Worm (Caenorhabditis elegans) whole organism, young adult: ENCODE data around the gene mob-2.

Source experiments
- B0035.1 ChIP-seq: sonication (generic microtip); optimal IDR thresholded peaks from 2 replicates; lab custom pipeline; 2016; ENCODE audit warnings: missing genetic modification characterization, mild to moderate bottlenecking, missing compliant biosample characterization, missing genotype, missing genetic modification reagents
- B0261.1 ChIP-seq: sonication (generic microtip); optimal IDR thresholded peaks from 2 replicates; lab custom pipeline; 2016; ENCODE audit warnings: mild to moderate bottlenecking, missing genetic modification characterization, moderate library complexity, missing compliant biosample characterization
- F10E7.11 ChIP-seq: sonication (generic microtip); optimal IDR thresholded peaks from 2 replicates; lab custom pipeline; 2017; ENCODE audit warnings: mild to moderate bottlenecking, missing genetic modification characterization, moderate library complexity, missing compliant biosample characterization
- F49E8.2 ChIP-seq: sonication (generic microtip); optimal IDR thresholded peaks from 3 replicates; lab custom pipeline; 2017; ENCODE audit warnings: missing genetic modification characterization, mild to moderate bottlenecking, missing compliant biosample characterization, antibody characterized with exemption, moderate library complexity; ENCODE audit not compliant: insufficient read depth
- F55B11.4 ChIP-seq: sonication (generic microtip); optimal IDR thresholded peaks from 2 replicates; lab custom pipeline; 2016; ENCODE audit warnings: missing compliant biosample characterization, missing genetic modification characterization, borderline replicate concordance; ENCODE audit not compliant: insufficient read depth
- bed-1 ChIP-seq: fragments of 200-800 bp; sonication (Bioruptor generic); IDR thresholded peaks from 2 replicates; pipeline ENCODE4 v1.3.6; 2022; ENCODE audit warnings: missing genetic modification reagents, missing genetic modification characterization, missing compliant biosample characterization
- bed-2 ChIP-seq: fragments of 200-800 bp; sonication (Bioruptor generic); IDR thresholded peaks from 2 replicates; pipeline ENCODE4 v1.3.6; 2022; ENCODE audit warnings: missing genetic modification reagents, missing genetic modification characterization, missing compliant biosample characterization
- cebp-1 ChIP-seq, 2 experiments: fragments of 200-800 bp in 1 of 2; sonication (Bioruptor generic) in 1 of 2; sonication (generic microtip) in 1 of 2; IDR thresholded peaks in 1 of 2; optimal IDR thresholded peaks in 1 of 2; 2 replicates each; pipeline versions ENCODE4 v1.3.6 to Lab custom; 2017 to 2022; ENCODE audit warnings: missing compliant biosample characterization in 2 of 2, missing genetic modification characterization in 2 of 2, mild to moderate bottlenecking in 1 of 2, missing genetic modification reagents in 1 of 2, moderate library complexity in 1 of 2
- cebp-2 ChIP-seq: fragments of 200-800 bp; sonication (Bioruptor generic); IDR thresholded peaks from 2 replicates; pipeline ENCODE4 v1.3.6; 2022; ENCODE audit warnings: missing genetic modification characterization, missing compliant biosample characterization
- ceh-27 ChIP-seq: fragments of 200-800 bp; sonication (Bioruptor generic); optimal IDR thresholded peaks from 2 replicates; lab custom pipeline; 2018; ENCODE audit warnings: mild to moderate bottlenecking, missing genetic modification characterization, moderate library complexity, missing compliant biosample characterization
- ceh-40 ChIP-seq: fragments of 200-800 bp; sonication (Bioruptor generic); IDR thresholded peaks from 2 replicates; pipeline ENCODE4 v1.3.6; 2022; ENCODE audit warnings: missing genetic modification characterization, missing compliant biosample characterization
- ceh-58 ChIP-seq: fragments of 200-800 bp; sonication (Bioruptor generic); IDR thresholded peaks from 2 replicates; pipeline ENCODE4 v1.3.6; 2022; ENCODE audit warnings: missing genetic modification characterization, missing compliant biosample characterization
- die-1 ChIP-seq: sonication (generic microtip); optimal IDR thresholded peaks from 2 replicates; lab custom pipeline; 2016; ENCODE audit warnings: missing genotype, mild to moderate bottlenecking, missing genetic modification characterization, missing compliant biosample characterization
- dpff-1 ChIP-seq: sonication (generic microtip); optimal IDR thresholded peaks from 2 replicates; lab custom pipeline; 2017; ENCODE audit warnings: mild to moderate bottlenecking, missing genetic modification characterization, missing compliant biosample characterization
- egl-44 ChIP-seq: fragments of 200-800 bp; sonication (Bioruptor generic); IDR thresholded peaks from 2 replicates; pipeline ENCODE4 v1.3.6; 2022; ENCODE audit warnings: missing genetic modification reagents, missing genetic modification characterization, missing compliant biosample characterization
- egrh-3 ChIP-seq: fragments of 200-800 bp; sonication (Bioruptor generic); IDR thresholded peaks from 2 replicates; pipeline ENCODE4 v1.3.6; 2022; ENCODE audit warnings: missing genetic modification reagents, missing genetic modification characterization, missing compliant biosample characterization
- him-1 ChIP-seq: sonication (generic microtip); optimal IDR thresholded peaks from 2 replicates; lab custom pipeline; 2016; ENCODE audit warnings: missing genotype, missing genetic modification reagents, missing genetic modification characterization, missing compliant biosample characterization
- hrde-1 ChIP-seq: sonication (generic microtip); optimal IDR thresholded peaks from 2 replicates; lab custom pipeline; 2016; ENCODE audit warnings: missing genetic modification characterization, mild to moderate bottlenecking, missing compliant biosample characterization, moderate library complexity, missing genotype, missing genetic modification reagents, borderline replicate concordance
- let-526 ChIP-seq: fragments of 200-800 bp; sonication (Bioruptor generic); IDR thresholded peaks from 2 replicates; pipeline ENCODE4 v1.3.6; 2022; ENCODE audit warnings: missing genetic modification reagents, missing genetic modification characterization, missing compliant biosample characterization
- lin-40 ChIP-seq: sonication (generic microtip); optimal IDR thresholded peaks from 2 replicates; lab custom pipeline; 2016; ENCODE audit warnings: missing genetic modification characterization, mild to moderate bottlenecking, missing compliant biosample characterization, missing genotype, missing genetic modification reagents
- madf-6 ChIP-seq: fragments of 200-800 bp; sonication (Bioruptor generic); IDR thresholded peaks from 2 replicates; pipeline ENCODE4 v1.3.6; 2022; ENCODE audit warnings: missing genetic modification reagents, missing genetic modification characterization, missing compliant biosample characterization
- mel-28 ChIP-seq: sonication (generic microtip); optimal IDR thresholded peaks from 2 replicates; lab custom pipeline; 2016; ENCODE audit warnings: borderline replicate concordance, mild to moderate bottlenecking, missing genetic modification characterization, missing compliant biosample characterization
- rec-8 ChIP-seq, 2 experiments: sonication (generic microtip); optimal IDR thresholded peaks; 2 replicates each; lab custom pipeline; 2016; ENCODE audit warnings: mild to moderate bottlenecking in 2 of 2, missing genetic modification characterization in 2 of 2, missing genetic modification reagents in 2 of 2, missing genotype in 2 of 2, missing biosample characterization in 1 of 2, missing compliant biosample characterization in 1 of 2, moderate library complexity in 1 of 2
- snpc-1.3 ChIP-seq: sonication (generic microtip); optimal IDR thresholded peaks from 2 replicates; lab custom pipeline; 2017; ENCODE audit warnings: missing genetic modification characterization, mild to moderate bottlenecking, missing compliant biosample characterization, antibody characterized with exemption, moderate library complexity, missing genotype, missing genetic modification reagents; ENCODE audit not compliant: insufficient read depth
- snpc-3.4 ChIP-seq: sonication (generic microtip); optimal IDR thresholded peaks from 2 replicates; lab custom pipeline; 2017; ENCODE audit warnings: missing genetic modification characterization, mild to moderate bottlenecking, missing compliant biosample characterization, antibody characterized with exemption, moderate library complexity, missing genotype, missing genetic modification reagents
- somi-1 ChIP-seq: fragments of 200-800 bp; sonication (Bioruptor generic); optimal IDR thresholded peaks from 2 replicates; lab custom pipeline; 2018; ENCODE audit warnings: mild to moderate bottlenecking, missing genetic modification characterization, missing compliant biosample characterization
- tbx-9 ChIP-seq: sonication (generic microtip); optimal IDR thresholded peaks from 2 replicates; lab custom pipeline; 2016; ENCODE audit warnings: borderline replicate concordance, missing genetic modification characterization, inconsistent platforms, missing compliant biosample characterization
- ztf-25 ChIP-seq: fragments of 200-800 bp; sonication (Bioruptor generic); IDR thresholded peaks from 2 replicates; pipeline ENCODE4 v1.3.6; 2022; ENCODE audit warnings: missing genetic modification reagents, missing genetic modification characterization, missing compliant biosample characterization
- ztf-28 ChIP-seq: fragments of 200-800 bp; sonication (Bioruptor generic); IDR thresholded peaks from 2 replicates; pipeline ENCODE4 v1.3.6; 2022; ENCODE audit warnings: missing genetic modification reagents, missing genetic modification characterization, missing compliant biosample characterization
- ztf-3 ChIP-seq: fragments of 200-800 bp; sonication (Bioruptor generic); optimal IDR thresholded peaks from 2 replicates; lab custom pipeline; 2018; ENCODE audit warnings: mild to moderate bottlenecking, missing genetic modification characterization, missing compliant biosample characterization

mob-2 gene

DNA sequence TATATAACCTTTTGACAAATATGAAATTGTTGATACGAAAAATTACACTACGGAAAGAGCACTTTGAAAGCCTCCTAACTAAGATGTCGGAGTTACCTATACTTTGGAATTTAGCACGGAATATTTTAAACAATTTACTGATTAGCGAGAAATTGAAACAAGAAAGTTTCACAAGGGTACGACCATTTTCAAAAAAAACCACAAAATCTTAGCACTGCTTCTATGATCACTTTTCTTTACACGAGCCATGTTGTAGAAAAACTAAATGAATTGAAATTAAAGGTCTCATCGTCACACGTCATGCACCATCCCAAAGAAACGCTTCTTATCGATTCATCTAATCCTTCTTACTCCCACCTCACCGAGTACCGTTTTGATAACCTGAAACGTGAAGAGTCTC lies 35.1 kb downstream of the mob-2 start, which contains the start of gene F09A5.2:
F09A5.2 (plus strand) TSS at position 301 of the 400 bp plus-strand sequence.
- TF ChIP-seq F10E7.11 (no peak), egl-44 (GFP tag; lab: Robert Waterston, UW) (no peak), ztf-28 (no peak), madf-6 (GFP tag; lab: Robert Waterston, UW) (no peak), ceh-58 (no peak)

DNA sequence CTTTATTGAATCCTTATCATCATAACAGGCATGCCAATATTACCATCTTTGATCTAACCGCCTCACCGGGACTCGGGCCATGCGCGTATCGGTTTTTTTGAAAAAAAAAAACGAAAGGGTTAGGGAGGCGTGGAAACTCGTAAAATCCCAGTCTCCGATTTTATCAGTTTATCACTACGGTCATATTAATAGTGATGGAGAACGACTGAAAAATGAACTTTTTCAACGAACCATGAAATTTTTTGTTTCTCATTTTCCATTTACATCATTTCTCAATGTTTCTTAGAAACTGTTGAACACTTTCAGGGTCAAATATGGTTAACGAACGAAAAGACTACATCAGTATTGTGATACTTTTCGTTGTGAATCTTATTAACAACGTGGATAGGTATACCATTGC lies 39.9 kb downstream of the mob-2 start, which contains the start of gene spin-3:
spin-3 (plus strand) TSS at position 301 of the 400 bp plus-strand sequence.
- TF ChIP-seq snpc-1.3 (tag; lab: Kevin White, UChicago) = no peak
- no peak for TF ChIP-seq cebp-1 (GFP tag; IDR thresholded peaks at IDR 0.05; lab: Robert Waterston, UW)
- no peak for TF ChIP-seq cebp-1 (tag; optimal IDR thresholded peaks at IDR 0.05; lab: Kevin White, UChicago)
- TF ChIP-seq cebp-2 (GFP tag; lab: Robert Waterston, UW) = no peak
- TF ChIP-seq mel-28 (tag; lab: Kevin White, UChicago) = no peak
- no peak for TF ChIP-seq F10E7.11
- no peak for TF ChIP-seq bed-1 (GFP tag; lab: Robert Waterston, UW)
- no peak for TF ChIP-seq let-526 (GFP tag; lab: Robert Waterston, UW)
- no peak for TF ChIP-seq bed-2 (GFP tag; lab: Robert Waterston, UW)
- TF ChIP-seq egl-44 (GFP tag; lab: Robert Waterston, UW) = no peak
- no peak for TF ChIP-seq him-1 (tag; lab: Kevin White, UChicago)
- no peak for TF ChIP-seq ztf-25 (GFP tag; lab: Robert Waterston, UW)
- no peak for TF ChIP-seq B0261.1 (tag; lab: Kevin White, UChicago)
- TF ChIP-seq ceh-40 = no peak
- TF ChIP-seq B0035.1 (tag; lab: Kevin White, UChicago) = no peak
- TF ChIP-seq ceh-27 (GFP tag; lab: Kevin White, UChicago) = no peak

DNA sequence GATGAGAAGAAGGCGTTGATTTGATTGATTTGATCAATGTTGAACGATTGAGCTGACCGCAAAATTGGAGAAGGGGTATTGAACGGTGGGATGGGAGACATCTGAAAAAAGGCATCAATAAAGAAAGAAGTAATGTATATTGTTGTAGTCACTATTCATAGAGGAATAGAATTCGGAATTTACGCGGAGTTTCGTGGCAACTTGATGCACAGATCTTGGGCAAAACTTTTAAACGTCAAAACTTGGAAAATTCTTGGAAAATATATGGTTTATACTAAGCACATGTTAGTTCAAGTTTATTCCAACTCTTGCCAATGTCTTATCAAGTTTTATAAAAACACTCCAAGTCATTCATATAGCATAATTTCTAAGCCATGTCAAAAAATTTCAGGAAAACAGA lies 43.5 kb downstream of the mob-2 start, which contains the start of gene F17H10.4:
F17H10.4 (minus strand) TSS at position 101 of the 400 bp plus-strand sequence.
- TF ChIP-seq egrh-3 (GFP tag; lab: Robert Waterston, UW) (no peak), tbx-9 (tag; lab: Kevin White, UChicago) (no peak), somi-1 (GFP tag; lab: Kevin White, UChicago) (no peak), snpc-3.4 (tag; lab: Kevin White, UChicago) (no peak), die-1 (no peak), hrde-1 (no peak), ztf-3 (GFP tag; lab: Kevin White, UChicago) (no peak), F49E8.2 (tag; lab: Kevin White, UChicago) (no peak), dpff-1 (tag; lab: Kevin White, UChicago) (no peak), ceh-40 (no peak), egl-44 (GFP tag; lab: Robert Waterston, UW) (no peak), rec-8 (tag; optimal IDR thresholded peaks at IDR 0.05; lab: Kevin White, UChicago) (no peak)

DNA sequence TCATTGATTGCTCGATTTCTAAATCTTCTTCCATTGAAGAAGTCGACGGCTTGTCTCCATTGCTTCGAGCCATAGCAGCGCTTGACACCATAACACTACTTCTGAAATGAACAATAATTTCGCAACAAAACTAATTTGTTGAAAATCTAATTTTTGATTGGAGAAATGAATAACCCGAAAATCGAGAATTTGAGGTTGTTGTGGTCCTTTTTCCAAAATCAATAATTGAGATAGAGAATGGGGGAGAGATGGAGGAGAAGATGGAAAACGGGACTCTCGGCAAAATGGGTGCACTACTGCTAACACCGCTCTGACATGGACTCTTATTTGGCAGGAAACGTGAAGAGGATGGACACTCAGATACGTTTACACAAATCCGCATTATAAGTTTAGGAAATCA lies 47.7 kb downstream of the mob-2 start, which contains the start of gene snx-17:
snx-17 (minus strand) TSS at position 101 of the 400 bp plus-strand sequence.
- TF ChIP-seq F55B11.4 (tag; lab: Kevin White, UChicago) = no peak
- no peak for TF ChIP-seq let-526 (GFP tag; lab: Robert Waterston, UW)
- TF ChIP-seq lin-40 (tag; lab: Kevin White, UChicago) = no peak
- no peak for TF ChIP-seq snpc-3.4 (tag; lab: Kevin White, UChicago)
